Fruit fly (Drosophila melanogaster) whole organism, adult: ENCODE measurements around the gene DopEcR.

Experiments used
- CG12768 ChIP-seq: fragments of 200-800 bp; sonication (Bioruptor generic); optimal IDR thresholded peaks from 2 replicates; lab custom pipeline; 2017; ENCODE audit warnings: missing biosample characterization, missing genetic modification characterization, mild to moderate bottlenecking, moderate library complexity, missing genetic modification reagents
- CG5204 ChIP-seq: fragments of 200-800 bp; sonication (Bioruptor generic); optimal IDR thresholded peaks from 2 replicates; lab custom pipeline; 2016; ENCODE audit warnings: missing biosample characterization, missing genetic modification characterization
- CG7045 ChIP-seq: fragments of 200-800 bp; sonication (Bioruptor generic); optimal IDR thresholded peaks from 2 replicates; lab custom pipeline; 2017; ENCODE audit warnings: missing biosample characterization, mild to moderate bottlenecking, missing genetic modification characterization
- Mnt ChIP-seq: fragments of 200-800 bp; sonication (Bioruptor generic); optimal IDR thresholded peaks from 2 replicates; lab custom pipeline; 2016; ENCODE audit warnings: missing biosample characterization, mild to moderate bottlenecking, missing genetic modification characterization
- cic ChIP-seq: fragments of 200-800 bp; sonication (Bioruptor generic); optimal IDR thresholded peaks from 2 replicates; lab custom pipeline; 2017; ENCODE audit warnings: missing biosample characterization, mild to moderate bottlenecking, missing genetic modification characterization, moderate library complexity
- cnc ChIP-seq, 2 experiments: fragments of >200 bp; optimal IDR thresholded peaks; 2 replicates each; lab custom pipeline; 2017
- kay ChIP-seq: fragments of 200-800 bp; sonication (Bioruptor generic); peaks from one replicate; lab custom pipeline; 2016; ENCODE audit warnings: missing biosample characterization, missing genetic modification characterization, borderline replicate concordance
- pad ChIP-seq: fragments of 200-800 bp; sonication (Bioruptor generic); optimal IDR thresholded peaks from 3 replicates; lab custom pipeline; 2017; ENCODE audit warnings: missing biosample characterization, missing genetic modification characterization, mild to moderate bottlenecking, moderate library complexity, missing genetic modification reagents
- tj ChIP-seq: fragments of 200-800 bp; sonication (Bioruptor generic); optimal IDR thresholded peaks from 3 replicates; lab custom pipeline; 2017; ENCODE audit warnings: missing biosample characterization, mild to moderate bottlenecking, missing genetic modification characterization, moderate library complexity
- toe ChIP-seq: fragments of 200-800 bp; sonication (Bioruptor generic); optimal IDR thresholded peaks from 2 replicates; lab custom pipeline; 2016; ENCODE audit warnings: missing biosample characterization, missing genetic modification characterization

DNA sequence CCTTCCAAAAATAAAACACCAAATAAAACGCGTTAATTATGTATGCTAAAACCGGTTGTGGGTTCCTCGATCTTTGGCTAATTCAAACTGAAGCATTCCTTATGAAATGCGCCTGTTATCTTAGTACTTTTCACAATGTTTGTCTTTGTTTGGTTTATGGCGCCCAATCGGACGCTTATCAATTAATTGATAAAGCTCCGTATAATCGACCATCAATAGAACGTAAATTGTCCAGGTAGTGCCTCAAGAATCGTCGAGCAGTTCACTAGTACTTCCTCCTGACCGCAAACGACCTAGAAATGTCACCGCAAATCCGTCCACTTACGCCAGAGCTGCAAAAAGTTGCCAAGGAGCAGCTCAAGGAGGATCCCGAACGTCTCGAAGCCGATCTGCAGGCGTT is 15.0 kb downstream of the DopEcR start, which contains the start of gene CG33514:
- TF ChIP-seq CG7045 (GFP tag; lab: Kevin White, UChicago) (no peak), kay (GFP tag; lab: Kevin White, UChicago) (no peak), CG12768 (no peak), tj (no peak), CG5204 (GFP tag; lab: Kevin White, UChicago) (no peak), cic (peak; percentile 53), cnc (optimal IDR thresholded peaks at IDR 0.05; lab: Kevin White, UChicago) (no peak), Mnt (GFP tag; lab: Kevin White, UChicago) (no peak), toe (GFP tag; lab: Kevin White, UChicago) (no peak), pad (GFP tag; lab: Kevin White, UChicago) (no peak)
